Fruit fly (Drosophila melanogaster) whole organism, prepupa: ENCODE measurements around the gene CG7685.

Experiments
- CG31627 ChIP-seq: fragments of 200-800 bp; sonication (Bioruptor generic); optimal IDR thresholded peaks from 3 replicates; lab custom pipeline; 2016; ENCODE audit warnings: missing biosample characterization, missing genetic modification characterization
- CG34406 ChIP-seq: fragments of 200-800 bp; sonication (Bioruptor generic); optimal IDR thresholded peaks from 3 replicates; lab custom pipeline; 2016; ENCODE audit warnings: missing biosample characterization, missing genetic modification characterization
- CG8319 ChIP-seq: fragments of 200-800 bp; sonication (Bioruptor generic); optimal IDR thresholded peaks from 3 replicates; lab custom pipeline; 2016; ENCODE audit warnings: missing biosample characterization, missing genetic modification characterization
- Ets96B ChIP-seq: fragments of 200-800 bp; optimal IDR thresholded peaks from 2 replicates; lab custom pipeline; 2019; ENCODE audit warnings: missing biosample characterization, mild to moderate bottlenecking, missing genetic modification characterization, moderate library complexity
- Hr39 ChIP-seq: fragments of 200-800 bp; sonication (Bioruptor generic); optimal IDR thresholded peaks from 2 replicates; lab custom pipeline; 2016; ENCODE audit warnings: missing biosample characterization, missing genetic modification characterization
- vri ChIP-seq: fragments of 200-800 bp; sonication (Bioruptor generic); optimal IDR thresholded peaks from 3 replicates; lab custom pipeline; 2016; ENCODE audit warnings: missing biosample characterization, mild to moderate bottlenecking, missing genetic modification characterization

DNA sequence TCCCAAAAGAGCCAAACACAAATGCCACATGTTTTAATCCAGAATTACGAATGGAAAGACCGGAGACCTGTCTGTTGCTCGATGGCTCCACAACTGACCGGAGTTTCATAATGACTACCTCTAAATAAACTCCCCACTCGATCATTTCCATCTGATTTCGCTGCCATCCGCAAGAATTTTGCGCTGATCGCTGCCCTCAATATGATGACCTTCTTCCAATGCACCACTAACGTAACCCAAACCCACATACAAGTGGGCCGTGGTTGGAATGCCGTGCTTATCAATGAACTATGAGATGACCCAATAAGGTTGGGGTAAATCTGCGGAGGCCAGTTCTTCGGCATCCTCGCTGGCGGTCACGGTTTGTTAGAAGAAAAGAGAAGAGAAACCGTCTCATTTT, 19.8 kb upstream of the CG7685 start, which contains the start of gene CG14309:
- no peak for TF ChIP-seq CG8319 (GFP tag; lab: Kevin White, UChicago)
- TF ChIP-seq Hr39 (GFP tag; lab: Kevin White, UChicago): no peak
- no peak for TF ChIP-seq CG34406
- TF ChIP-seq Ets96B (tag; lab: Kevin White, UChicago): no peak
- TF ChIP-seq vri: no peak
- no peak for TF ChIP-seq CG31627 (GFP tag; lab: Kevin White, UChicago)
